Fruit fly (Drosophila melanogaster) whole organism: ENCODE results near the gene PMCA.

Experiments used
- CG8478 ChIP-seq: fragments of >200 bp; optimal IDR thresholded peaks from 2 replicates; lab custom pipeline; 2018; ENCODE audit warnings: inconsistent platforms
- Dll ChIP-seq: fragments of >200 bp; optimal IDR thresholded peaks from 2 replicates; lab custom pipeline; 2017

DNA sequence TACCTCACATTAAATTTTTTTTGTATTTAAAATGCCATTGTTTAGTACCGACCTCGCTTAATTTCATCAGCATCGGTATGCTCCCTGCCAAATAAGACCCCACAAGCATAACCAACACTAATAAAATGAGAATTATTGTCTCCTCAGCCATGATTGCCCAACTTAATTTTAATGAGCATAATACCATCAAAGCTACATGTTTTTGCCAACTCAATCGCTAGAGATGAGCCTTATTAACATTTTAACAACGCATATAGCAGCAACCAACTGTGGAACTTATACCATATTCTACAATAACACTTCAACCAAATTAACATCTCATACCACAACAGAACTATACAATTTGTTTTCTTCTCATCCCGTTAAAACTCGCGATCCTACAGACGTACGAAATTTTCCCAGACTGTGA, 45.0 kb downstream of the PMCA start, which contains the start of gene Zip102B:
- TF ChIP-seq Dll (lab: Kevin White, UChicago) (no peak), CG8478 (lab: Kevin White, UChicago) (no peak)
